Worm (Caenorhabditis elegans): ENCODE results near the gene F59F5.5.

F59F5.5 gene

ce11 chrX:10590772-10591171, 45.0 kb downstream of the F59F5.5 start:
- TF ChIP-seq ceh-9 (tag; optimal IDR thresholded peaks at IDR 0.05) (no peak), unc-42 (tag; optimal IDR thresholded peaks at IDR 0.05) (no peak), che-1 (tag; optimal IDR thresholded peaks at IDR 0.05) (no peak), ahr-1 (tag; optimal IDR thresholded peaks at IDR 0.05) (peak; percentile 4), hlh-15 (tag; optimal IDR thresholded peaks at IDR 0.05) (no peak)

- TF ChIP-seq nfya-1 (tag; optimal IDR thresholded peaks at IDR 0.05) (peak; percentile 31), F13H6.1 (tag; optimal IDR thresholded peaks at IDR 0.05) (no peak), tbx-7 (tag; optimal IDR thresholded peaks at IDR 0.05) (no peak), zip-5 (tag; optimal IDR thresholded peaks at IDR 0.05) (no peak), syd-9 (tag; optimal IDR thresholded peaks at IDR 0.05) (no peak), mec-3 (tag; optimal IDR thresholded peaks at IDR 0.05; ENCODE audit: borderline replicate concordance) (no peak), T23F11.4 (GFP tag; optimal IDR thresholded peaks at IDR 0.05) (no peak), tbx-2 (tag; optimal IDR thresholded peaks at IDR 0.05) (no peak), ceh-18 (tag; optimal IDR thresholded peaks at IDR 0.05) (no peak), pha-4 (tag; optimal IDR thresholded peaks at IDR 0.05) (no peak), ceh-14 (tag; optimal IDR thresholded peaks at IDR 0.05) (no peak), unc-42 (tag; optimal IDR thresholded peaks at IDR 0.05) (peak; percentile 60), Y22D7AL.16 (tag; optimal IDR thresholded peaks at IDR 0.05) (no peak), pax-1 (tag; optimal IDR thresholded peaks at IDR 0.05) (no peak)
Measured at ce11 chrX:10591208-10591782, 45.5 kb downstream of the F59F5.5 start.

ce11 chrX:10593234-10593633, 47.4 kb downstream of the F59F5.5 start, which contains the start of gene sdn-1:
sdn-1 (minus strand) TSS chrX:10593334.
- TF ChIP-seq unc-86 (tag; optimal IDR thresholded peaks at IDR 0.05), result no peak

- no peak for TF ChIP-seq nhr-232 (tag; optimal IDR thresholded peaks at IDR 0.05)
- peak; percentile 39 for TF ChIP-seq T23F11.4 (GFP tag; optimal IDR thresholded peaks at IDR 0.05)
- peak; percentile 12 for TF ChIP-seq ceh-2 (tag; optimal IDR thresholded peaks at IDR 0.05)
- no peak for TF ChIP-seq hlh-30 (tag; optimal IDR thresholded peaks at IDR 0.05; ENCODE audit: insufficient read depth)
- peak; percentile 45 for TF ChIP-seq unc-42 (tag; optimal IDR thresholded peaks at IDR 0.05)
- no peak for TF ChIP-seq zip-5 (tag; optimal IDR thresholded peaks at IDR 0.05)
- peak; percentile 44 for TF ChIP-seq ceh-31 (tag; optimal IDR thresholded peaks at IDR 0.05)
- TF ChIP-seq ceh-19 (GFP tag; optimal IDR thresholded peaks at IDR 0.05), result peak; percentile 18
- peak; percentile 29 for TF ChIP-seq tbx-2 (tag; optimal IDR thresholded peaks at IDR 0.05)
- TF ChIP-seq nfya-1 (tag; optimal IDR thresholded peaks at IDR 0.05), result peak; percentile 1
Measured at ce11 chrX:10593756-10594376, 48.0 kb downstream of the F59F5.5 start.

ce11 chrX:10594701-10595421, 49.0 kb downstream of the F59F5.5 start:
- TF ChIP-seq unc-42 (tag; optimal IDR thresholded peaks at IDR 0.05), result peak; percentile 89
- TF ChIP-seq unc-55 (GFP tag; optimal IDR thresholded peaks at IDR 0.05), result peak; percentile 36
- no peak for TF ChIP-seq lin-11 (tag; optimal IDR thresholded peaks at IDR 0.05)

- TF ChIP-seq C08G9.2 (tag; optimal IDR thresholded peaks at IDR 0.05), result peak; percentile 8
- TF ChIP-seq ceh-2 (tag; optimal IDR thresholded peaks at IDR 0.05), result peak; percentile 15
- peak; percentile 7 for TF ChIP-seq nhr-232 (tag; optimal IDR thresholded peaks at IDR 0.05)
- peak; percentile 4 for TF ChIP-seq rnt-1 (tag; optimal IDR thresholded peaks at IDR 0.05)
- TF ChIP-seq ref-2 (tag; optimal IDR thresholded peaks at IDR 0.05), result peak; percentile 47
- no peak for TF ChIP-seq nfya-1 (tag; optimal IDR thresholded peaks at IDR 0.05)
Measured at ce11 chrX:10596420-10596907, 50.6 kb downstream of the F59F5.5 start.

Data from whole organism, late embryonic.